Fruit fly (Drosophila melanogaster) Kc167 (cell line): ENCODE measurements around the gene ab.

ENCODE experiments used
- Myc ChIP-seq: fragments of >200 bp; optimal IDR thresholded peaks from 2 replicates; lab custom pipeline; 2017; ENCODE audit warnings: missing external identifiers
- Sin3A ChIP-seq: fragments of >200 bp; optimal IDR thresholded peaks from 2 replicates; lab custom pipeline; 2018; ENCODE audit warnings: missing external identifiers
- h ChIP-seq: fragments of >200 bp; optimal IDR thresholded peaks from 3 replicates; lab custom pipeline; 2018; ENCODE audit warnings: missing external identifiers
- insv ChIP-seq: fragments of >200 bp; optimal IDR thresholded peaks from 3 replicates; lab custom pipeline; 2018; ENCODE audit warnings: missing external identifiers
- psq ChIP-seq: fragments of >200 bp; optimal IDR thresholded peaks from 2 replicates; lab custom pipeline; 2017; ENCODE audit warnings: missing external identifiers
- ttk ChIP-seq: sonication (Bioruptor generic); optimal IDR thresholded peaks from 2 replicates; lab custom pipeline; 2017; ENCODE audit warnings: missing external identifiers

- TF ChIP-seq insv (lab: Kevin White, UChicago) (no peak), psq (lab: Kevin White, UChicago) (no peak), h (lab: Kevin White, UChicago) (no peak), Myc (lab: Kevin White, UChicago) (no peak), ttk (no peak), Sin3A (no peak)
Observed at dm6 chr2L:11268933-11269631, 58.6 kb downstream of the ab start, which contains the start of gene cmet.
